Worm (Caenorhabditis elegans) whole organism, late embryonic: ENCODE measurements around the gene K10H10.9.

Experiments used
- F13H6.1 ChIP-seq: sonication (generic microtip); optimal IDR thresholded peaks from 2 replicates; lab custom pipeline; 2016; ENCODE audit warnings: missing genetic modification characterization, missing compliant biosample characterization
- K09A11.1 ChIP-seq: sonication (generic microtip); optimal IDR thresholded peaks from 2 replicates; lab custom pipeline; 2017; ENCODE audit warnings: antibody characterized with exemption, mild to moderate bottlenecking, missing genetic modification characterization, missing compliant biosample characterization; ENCODE audit not compliant: insufficient read depth
- T23F11.4 ChIP-seq: fragments of 200-800 bp; sonication (Bioruptor generic); optimal IDR thresholded peaks from 2 replicates; lab custom pipeline; 2018; ENCODE audit warnings: mild to moderate bottlenecking, missing genetic modification characterization, missing compliant biosample characterization
- ceh-19 ChIP-seq: fragments of 200-800 bp; sonication (Bioruptor generic); optimal IDR thresholded peaks from 2 replicates; lab custom pipeline; 2018; ENCODE audit warnings: mild to moderate bottlenecking, missing genetic modification characterization, missing compliant biosample characterization
- fkh-10 ChIP-seq: fragments of 150-350 bp; optimal IDR thresholded peaks from 2 replicates; lab custom pipeline; 2014; ENCODE audit warnings: missing biosample characterization, missing genetic modification reagents, missing genetic modification characterization
- unc-42 ChIP-seq: sonication (generic microtip); optimal IDR thresholded peaks from 2 replicates; lab custom pipeline; 2016; ENCODE audit warnings: missing genotype, missing genetic modification characterization, missing compliant biosample characterization
- unc-86 ChIP-seq: sonication (generic microtip); optimal IDR thresholded peaks from 2 replicates; lab custom pipeline; 2016; ENCODE audit warnings: missing genetic modification characterization, missing compliant biosample characterization

DNA sequence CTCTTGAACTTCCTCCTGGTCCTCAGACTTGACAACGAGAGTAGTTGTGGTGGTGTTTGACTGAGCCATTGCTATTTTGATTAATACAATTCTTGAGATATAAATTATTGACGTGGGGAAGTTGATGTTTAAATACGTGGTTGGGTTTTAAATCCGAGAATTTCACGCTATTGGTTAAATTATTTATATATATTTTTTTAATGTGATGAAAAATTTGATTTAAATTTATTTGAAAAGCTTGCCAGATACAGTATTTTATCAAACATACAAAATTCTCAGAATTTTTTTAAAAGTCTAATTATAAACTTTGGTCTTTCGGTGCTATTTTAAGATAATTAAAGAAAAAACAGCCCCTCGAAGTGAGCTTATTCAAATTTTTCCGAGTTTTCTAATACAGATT, 7.4 kb downstream of the K10H10.9 start, which contains the start of the genes K10H10.7 and K10H10.10:
- no peak for TF ChIP-seq F13H6.1 (tag; lab: Kevin White, UChicago)
- TF ChIP-seq T23F11.4 (GFP tag; lab: Kevin White, UChicago), result no peak
- no peak for TF ChIP-seq unc-86
- no peak for TF ChIP-seq K09A11.1 (tag; lab: Kevin White, UChicago)
- TF ChIP-seq unc-42, result no peak
- no peak for TF ChIP-seq fkh-10 (GFP tag; lab: Kevin White, UChicago)
- TF ChIP-seq ceh-19 (GFP tag; lab: Kevin White, UChicago), result no peak
